Fruit fly (Drosophila melanogaster) whole organism, larva: ENCODE results near the gene hoe1.

Experiments
- noc ChIP-seq: fragments of 200-800 bp; sonication (Bioruptor generic); optimal IDR thresholded peaks from 3 replicates; lab custom pipeline; 2019; ENCODE audit warnings: missing biosample characterization, mild to moderate bottlenecking, missing genetic modification characterization, moderate library complexity

hoe1 gene

dm6 chr2L:4949453-4950045 is 17.4 kb upstream of the hoe1 start, which contains the start of gene jet:
Gene jet (minus strand): TSS chr2L:4949784.
- no peak for TF ChIP-seq noc (tag; lab: Kevin White, UChicago)

- TF ChIP-seq noc (tag; lab: Kevin White, UChicago): peak; percentile 97
These were observed 13.1 kb upstream of the hoe1 start, which contains the start of the genes mRpL24 and betaggt-I for dm6 chr2L:4945300-4945699. Gene mRpL24 (minus strand): TSS chr2L:4945361. Gene betaggt-I (plus strand): TSS chr2L:4945579.

dm6 chr2L:4942257-4942792 is 10.1 kb upstream of the hoe1 start, which contains the start of gene synr:
Gene synr (plus strand): TSS chr2L:4942742.
- TF ChIP-seq noc (tag; lab: Kevin White, UChicago): no peak

dm6 chr2L:4937060-4937459 is 4.9 kb upstream of the hoe1 start, which contains the start of gene Sgs1:
Gene Sgs1 (plus strand): TSS chr2L:4937409.
- no peak for TF ChIP-seq noc (tag; lab: Kevin White, UChicago)

- no peak for TF ChIP-seq noc (tag; lab: Kevin White, UChicago)
These were observed 4.2 kb upstream of the hoe1 start, which contains the start of gene hoe2 for dm6 chr2L:4936325-4936869. Gene hoe2 (minus strand): TSS chr2L:4936450.

dm6 chr2L:4930541-4930940 is 1.6 kb downstream of the hoe1 start:
- no peak for TF ChIP-seq noc (tag; lab: Kevin White, UChicago)

dm6 chr2L:4928340-4928739 is 3.8 kb downstream of the hoe1 start:
- TF ChIP-seq noc (tag; lab: Kevin White, UChicago): no peak

- no peak for TF ChIP-seq noc (tag; lab: Kevin White, UChicago)
These were observed 15.4 kb downstream of the hoe1 start for dm6 chr2L:4916738-4917137.

- no peak for TF ChIP-seq noc (tag; lab: Kevin White, UChicago)
These were observed 16.4 kb downstream of the hoe1 start for dm6 chr2L:4915715-4916153.

dm6 chr2L:4907986-4908385 is 24.2 kb downstream of the hoe1 start:
- TF ChIP-seq noc (tag; lab: Kevin White, UChicago): no peak

- no peak for TF ChIP-seq noc (tag; lab: Kevin White, UChicago)
These were observed 25.5 kb downstream of the hoe1 start, which contains the start of gene snsl for dm6 chr2L:4906546-4907250. Gene snsl (minus strand): TSS chr2L:4906762.

- no peak for TF ChIP-seq noc (tag; lab: Kevin White, UChicago)
These were observed 26.6 kb downstream of the hoe1 start for dm6 chr2L:4905365-4906280.

- TF ChIP-seq noc (tag; lab: Kevin White, UChicago): no peak
These were observed 28.3 kb downstream of the hoe1 start for dm6 chr2L:4903838-4904237.

- TF ChIP-seq noc (tag; lab: Kevin White, UChicago): peak; percentile 71
These were observed 32.3 kb downstream of the hoe1 start for dm6 chr2L:4899599-4900559.
